Fruit fly (Drosophila melanogaster) whole organism, embryonic: ENCODE measurements around the gene Phyhd1.

Experiments
- Adf1 ChIP-seq: fragments of 200-800 bp; sonication (Bioruptor generic); IDR thresholded peaks from 2 replicates; pipeline ENCODE4 v1.3.6; 2022; ENCODE audit warnings: missing biosample characterization, missing genetic modification characterization
- Atf-2 ChIP-seq: fragments of 200-800 bp; sonication (Bioruptor generic); optimal IDR thresholded peaks from 2 replicates; lab custom pipeline; 2016; ENCODE audit warnings: missing biosample characterization, missing genetic modification characterization
- CG10147 ChIP-seq: fragments of 200-800 bp; sonication (Bioruptor generic); optimal IDR thresholded peaks from 2 replicates; lab custom pipeline; 2019; ENCODE audit warnings: missing biosample characterization, mild to moderate bottlenecking, missing genetic modification characterization, moderate library complexity
- CG11696 ChIP-seq: fragments of 200-800 bp; sonication (Bioruptor generic); IDR thresholded peaks from 2 replicates; pipeline ENCODE4 v1.3.6; 2022; ENCODE audit warnings: missing biosample characterization, missing genetic modification characterization
- CG12299 ChIP-seq: fragments of 200-800 bp; sonication (Bioruptor generic); optimal IDR thresholded peaks from 2 replicates; lab custom pipeline; 2018; ENCODE audit warnings: missing biosample characterization, mild to moderate bottlenecking, missing genetic modification characterization
- CG13775 ChIP-seq: fragments of 200-800 bp; sonication (Bioruptor generic); optimal IDR thresholded peaks from 3 replicates; lab custom pipeline; 2017; ENCODE audit warnings: missing biosample characterization, mild to moderate bottlenecking, missing genetic modification characterization
- CG14050 ChIP-seq: fragments of 200-800 bp; sonication (Bioruptor generic); IDR thresholded peaks from 3 replicates; pipeline ENCODE4 v1.3.6; 2022; ENCODE audit warnings: missing biosample characterization, missing genetic modification characterization
- CG14965 ChIP-seq: fragments of 200-800 bp; sonication (Bioruptor generic); optimal IDR thresholded peaks from 2 replicates; lab custom pipeline; 2016; ENCODE audit warnings: missing biosample characterization, missing genetic modification characterization, borderline replicate concordance
- CG15696 ChIP-seq: fragments of 200-800 bp; sonication (Bioruptor generic); optimal IDR thresholded peaks from 2 replicates; lab custom pipeline; 2019; ENCODE audit warnings: missing biosample characterization, mild to moderate bottlenecking, missing genetic modification characterization, moderate library complexity
- CG30431 ChIP-seq: fragments of 200-800 bp; sonication (Bioruptor generic); optimal IDR thresholded peaks from 2 replicates; lab custom pipeline; 2017; ENCODE audit warnings: missing biosample characterization, missing genetic modification characterization
- CG3065 ChIP-seq: fragments of 200-800 bp; sonication (Bioruptor generic); optimal IDR thresholded peaks from 2 replicates; lab custom pipeline; 2016; ENCODE audit warnings: missing biosample characterization, missing genetic modification characterization
- CG3163 ChIP-seq: fragments of 200-800 bp; sonication (Bioruptor generic); optimal IDR thresholded peaks from 3 replicates; lab custom pipeline; 2016; ENCODE audit warnings: missing biosample characterization, missing genetic modification characterization
- CG33213 ChIP-seq: fragments of 200-800 bp; sonication (Bioruptor generic); optimal IDR thresholded peaks from 3 replicates; lab custom pipeline; 2016; ENCODE audit warnings: missing biosample characterization, missing genetic modification characterization
- CG34376 ChIP-seq: fragments of 200-800 bp; sonication (Bioruptor generic); optimal IDR thresholded peaks from 2 replicates; lab custom pipeline; 2018; ENCODE audit warnings: missing biosample characterization, mild to moderate bottlenecking, missing genetic modification characterization
- CG4617 ChIP-seq: fragments of 200-800 bp; sonication (Bioruptor generic); optimal IDR thresholded peaks from 3 replicates; lab custom pipeline; 2016; ENCODE audit warnings: missing biosample characterization, missing genetic modification characterization, borderline replicate concordance
- CG4820 ChIP-seq: fragments of 200-800 bp; sonication (Bioruptor generic); optimal IDR thresholded peaks from 3 replicates; lab custom pipeline; 2016; ENCODE audit warnings: missing biosample characterization, missing genetic modification characterization
- CG6175 ChIP-seq: fragments of 200-800 bp; sonication (Bioruptor generic); IDR thresholded peaks from 3 replicates; pipeline ENCODE4 v1.3.6; 2022; ENCODE audit warnings: missing biosample characterization, missing genetic modification characterization
- CG6765 ChIP-seq: fragments of 200-800 bp; sonication (Bioruptor generic); optimal IDR thresholded peaks from 3 replicates; lab custom pipeline; 2017; ENCODE audit warnings: missing biosample characterization, mild to moderate bottlenecking, missing genetic modification characterization
- CG6791 ChIP-seq: fragments of 200-800 bp; sonication (Bioruptor generic); IDR thresholded peaks from 3 replicates; pipeline ENCODE4 v1.3.6; 2022; ENCODE audit warnings: missing biosample characterization, missing genetic modification characterization; ENCODE audit not compliant: partially characterized antibody
- CG7963 ChIP-seq: fragments of 200-800 bp; sonication (Bioruptor generic); IDR thresholded peaks from 3 replicates; pipeline ENCODE4 v1.3.6; 2022; ENCODE audit warnings: missing biosample characterization, missing genetic modification characterization; ENCODE audit not compliant: partially characterized antibody
- CG9727 ChIP-seq: fragments of 200-800 bp; sonication (Bioruptor generic); optimal IDR thresholded peaks from 3 replicates; lab custom pipeline; 2017; ENCODE audit warnings: missing biosample characterization, mild to moderate bottlenecking, missing genetic modification characterization
- D19B ChIP-seq: fragments of 200-800 bp; sonication (Bioruptor generic); optimal IDR thresholded peaks from 2 replicates; lab custom pipeline; 2017; ENCODE audit warnings: missing biosample characterization, mild to moderate bottlenecking, missing genetic modification characterization
- Dad ChIP-seq: fragments of 200-800 bp; sonication (Bioruptor generic); optimal IDR thresholded peaks from 3 replicates; lab custom pipeline; 2016; ENCODE audit warnings: missing biosample characterization, missing genetic modification characterization
- Dp ChIP-seq: fragments of 200-800 bp; sonication (Bioruptor generic); optimal IDR thresholded peaks from 2 replicates; lab custom pipeline; 2018; ENCODE audit warnings: missing biosample characterization, mild to moderate bottlenecking, missing genetic modification characterization, moderate library complexity
- Gug ChIP-seq: fragments of 200-800 bp; sonication (Bioruptor generic); IDR thresholded peaks from 4 replicates; pipeline ENCODE4 v1.3.6; 2022; ENCODE audit warnings: missing biosample characterization, missing genetic modification characterization
- Max ChIP-seq: fragments of 200-800 bp; sonication (Bioruptor generic); optimal IDR thresholded peaks from 2 replicates; lab custom pipeline; 2016; ENCODE audit warnings: missing biosample characterization, mild to moderate bottlenecking, missing genetic modification characterization
- Nf-YA ChIP-seq: fragments of 200-800 bp; sonication (Bioruptor generic); IDR thresholded peaks from 2 replicates; pipeline ENCODE4 v1.3.6; 2022; ENCODE audit warnings: missing biosample characterization, missing genetic modification characterization
- Sox102F ChIP-seq: fragments of 200-800 bp; sonication (Bioruptor generic); optimal IDR thresholded peaks from 2 replicates; lab custom pipeline; 2018; ENCODE audit warnings: missing biosample characterization, mild to moderate bottlenecking, missing genetic modification characterization, moderate library complexity
- Sry-β ChIP-seq: fragments of 200-800 bp; sonication (Bioruptor generic); optimal IDR thresholded peaks from 2 replicates; lab custom pipeline; 2018; ENCODE audit warnings: missing biosample characterization, mild to moderate bottlenecking, missing genetic modification characterization, moderate library complexity
- Xbp1 ChIP-seq: fragments of 200-800 bp; sonication (Bioruptor generic); optimal IDR thresholded peaks from 3 replicates; lab custom pipeline; 2016; ENCODE audit warnings: missing biosample characterization, mild to moderate bottlenecking, missing genetic modification characterization
- abd-A ChIP-seq: fragments of 200-800 bp; sonication (Bioruptor generic); optimal IDR thresholded peaks from 3 replicates; lab custom pipeline; 2019; ENCODE audit warnings: missing biosample characterization, mild to moderate bottlenecking, missing genetic modification characterization, moderate library complexity
- al ChIP-seq: fragments of 200-800 bp; sonication (Bioruptor generic); IDR thresholded peaks from 2 replicates; pipeline ENCODE4 v1.3.6; 2022; ENCODE audit warnings: missing biosample characterization, missing genetic modification characterization
- ase ChIP-seq: fragments of 200-800 bp; sonication (Bioruptor generic); IDR thresholded peaks from 3 replicates; pipeline ENCODE4 v1.3.6; 2022; ENCODE audit warnings: missing biosample characterization, missing genetic modification characterization
- az2 ChIP-seq: fragments of 200-800 bp; sonication (Bioruptor generic); optimal IDR thresholded peaks from 3 replicates; lab custom pipeline; 2016; ENCODE audit warnings: missing biosample characterization, missing genetic modification characterization
- cwo ChIP-seq: fragments of 200-800 bp; sonication (Bioruptor generic); optimal IDR thresholded peaks from 3 replicates; lab custom pipeline; 2017; ENCODE audit warnings: missing biosample characterization, missing genetic modification characterization, mild to moderate bottlenecking, moderate library complexity, missing genetic modification reagents
- da ChIP-seq: fragments of 200-800 bp; sonication (Bioruptor generic); optimal IDR thresholded peaks from 2 replicates; lab custom pipeline; 2016; ENCODE audit warnings: missing biosample characterization, missing genetic modification characterization
- danr ChIP-seq: fragments of 200-800 bp; sonication (Bioruptor generic); IDR thresholded peaks from 2 replicates; pipeline ENCODE4 v1.3.6; 2022; ENCODE audit warnings: missing biosample characterization, missing genetic modification characterization
- dati ChIP-seq: fragments of 200-800 bp; sonication (Bioruptor generic); IDR thresholded peaks from 2 replicates; pipeline ENCODE4 v1.3.6; 2022; ENCODE audit warnings: missing biosample characterization, missing genetic modification characterization
- dm ChIP-seq: fragments of 200-800 bp; sonication (Bioruptor generic); optimal IDR thresholded peaks from 3 replicates; lab custom pipeline; 2016; ENCODE audit warnings: missing biosample characterization, missing genetic modification characterization
- hkb ChIP-seq, 2 experiments: fragments of 200-800 bp in 1 of 2; fragments of >200 bp in 1 of 2; sonication (Bioruptor generic) in 1 of 2; IDR thresholded peaks in 1 of 2; optimal IDR thresholded peaks in 1 of 2; 2 replicates each; pipeline versions ENCODE4 v1.3.6 to Lab custom; 2017 to 2022; ENCODE audit warnings: missing biosample characterization in 1 of 2, missing genetic modification characterization in 1 of 2
- lola ChIP-seq, 3 experiments: fragments of >200 bp in 2 of 3; fragments of 200-800 bp in 1 of 3; sonication (Bioruptor generic) in 1 of 3; optimal IDR thresholded peaks; 2 replicates each; lab custom pipeline; 2017 to 2019; ENCODE audit warnings: missing biosample characterization in 3 of 3, missing genetic modification characterization in 3 of 3, mild to moderate bottlenecking in 1 of 3, moderate library complexity in 1 of 3
- ro ChIP-seq: fragments of 200-800 bp; sonication (Bioruptor generic); IDR thresholded peaks from 2 replicates; pipeline ENCODE4 v1.3.6; 2022; ENCODE audit warnings: missing biosample characterization, missing genetic modification characterization
- sd ChIP-seq: fragments of 200-800 bp; sonication (Bioruptor generic); optimal IDR thresholded peaks from 3 replicates; lab custom pipeline; 2018; ENCODE audit warnings: missing biosample characterization, mild to moderate bottlenecking, missing genetic modification characterization, moderate library complexity
- shn ChIP-seq: fragments of 200-800 bp; sonication (Bioruptor generic); optimal IDR thresholded peaks from 3 replicates; lab custom pipeline; 2016; ENCODE audit warnings: missing biosample characterization, missing genetic modification characterization
- sima ChIP-seq: fragments of 200-800 bp; sonication (Bioruptor generic); optimal IDR thresholded peaks from 2 replicates; lab custom pipeline; 2016; ENCODE audit warnings: missing biosample characterization, missing genetic modification characterization
- tgo ChIP-seq: fragments of 200-800 bp; sonication (Bioruptor generic); IDR thresholded peaks from 3 replicates; pipeline ENCODE4 v1.3.6; 2022; ENCODE audit warnings: missing biosample characterization, missing genetic modification characterization
- trem ChIP-seq: fragments of 200-800 bp; optimal IDR thresholded peaks from 3 replicates; lab custom pipeline; 2019; ENCODE audit warnings: missing biosample characterization, mild to moderate bottlenecking, missing genetic modification characterization, moderate library complexity
- wdn ChIP-seq: fragments of 200-800 bp; sonication (Bioruptor generic); IDR thresholded peaks from 2 replicates; pipeline ENCODE4 v1.3.6; 2022; ENCODE audit warnings: missing biosample characterization, missing genetic modification characterization
- wek ChIP-seq: fragments of 200-800 bp; sonication (Bioruptor generic); optimal IDR thresholded peaks from 3 replicates; lab custom pipeline; 2018; ENCODE audit warnings: missing biosample characterization, mild to moderate bottlenecking, missing genetic modification characterization, moderate library complexity

Gene Phyhd1

DNA sequence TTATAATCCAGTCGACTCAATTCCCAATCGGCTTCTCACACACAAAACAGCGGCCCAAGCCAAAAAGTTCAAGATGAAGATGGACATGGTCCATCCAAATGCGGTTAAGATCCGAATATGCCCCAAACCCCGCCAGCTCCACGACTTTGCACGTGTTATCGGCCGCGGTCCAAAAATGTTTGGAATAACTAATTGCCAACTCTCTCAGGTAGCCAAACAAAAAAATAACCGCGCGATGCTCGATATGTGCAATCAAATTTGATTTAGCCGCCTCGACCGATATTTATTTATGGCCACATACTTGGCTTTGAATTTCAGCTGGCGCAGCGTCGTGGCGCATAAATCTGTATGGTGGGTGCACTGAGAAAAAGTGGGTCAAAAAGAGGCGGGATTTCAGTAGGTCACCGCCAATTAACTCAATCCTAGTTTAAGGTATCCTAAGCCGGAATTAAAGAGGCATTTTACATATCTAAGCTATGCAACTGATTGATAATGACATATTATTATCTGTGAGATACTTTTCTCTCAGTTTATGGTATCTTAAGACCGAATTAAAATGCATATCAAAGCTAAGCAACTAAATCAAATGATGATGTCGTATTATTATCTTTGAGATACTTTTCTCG is 32.1 kb downstream of the Phyhd1 start (continued):
- TF ChIP-seq Sry-β (GFP tag; lab: Kevin White, UChicago) (no peak), CG12299 (tag; lab: Kevin White, UChicago) (no peak), al (GFP tag; lab: Robert Waterston, UW) (no peak), D19B (GFP tag; lab: Kevin White, UChicago) (no peak), trem (tag; lab: Kevin White, UChicago) (no peak), da (GFP tag; lab: Kevin White, UChicago) (no peak), az2 (peak; percentile 51), Adf1 (GFP tag; lab: Robert Waterston, UW) (no peak), CG4617 (no peak), CG15696 (tag; lab: Kevin White, UChicago) (no peak), CG6765 (GFP tag; lab: Kevin White, UChicago) (no peak), Xbp1 (GFP tag; lab: Kevin White, UChicago) (peak; percentile 63), CG11696 (GFP tag; lab: Robert Waterston, UW) (no peak), CG34376 (GFP tag; lab: Kevin White, UChicago) (no peak), CG6175 (GFP tag; lab: Robert Waterston, UW) (no peak), wek (GFP tag; lab: Kevin White, UChicago) (no peak), Gug (GFP tag; lab: Robert Waterston, UW) (peak; percentile 41; the same call in 2 of the 4 replicates), CG9727 (GFP tag; lab: Kevin White, UChicago) (peak; percentile 17), CG13775 (GFP tag; lab: Kevin White, UChicago) (peak; percentile 34), CG3163 (GFP tag; lab: Kevin White, UChicago) (no peak), shn (GFP tag; lab: Kevin White, UChicago) (peak; percentile 36), CG14965 (GFP tag; lab: Kevin White, UChicago) (no peak), Dp (no peak), Atf-2 (GFP tag; lab: Kevin White, UChicago) (peak; percentile 47), CG33213 (GFP tag; lab: Kevin White, UChicago) (no peak), hkb (optimal IDR thresholded peaks at IDR 0.05; lab: Kevin White, UChicago) (no peak), hkb (GFP tag; IDR thresholded peaks at IDR 0.05; lab: Robert Waterston, UW) (peak; percentile 70), Nf-YA (GFP tag; lab: Robert Waterston, UW) (no peak; the same call in 1 of the 2 replicates), tgo (GFP tag; lab: Robert Waterston, UW) (peak; percentile 62; the same call in 2 of the 3 replicates), CG6791 (no peak), CG7963 (GFP tag; lab: Robert Waterston, UW) (no peak), sima (GFP tag; lab: Kevin White, UChicago) (no peak), CG3065 (no peak), dati (GFP tag; lab: Robert Waterston, UW) (no peak), sd (tag; lab: Kevin White, UChicago) (peak; percentile 73), CG4820 (GFP tag; lab: Kevin White, UChicago) (peak; percentile 37), dm (GFP tag; lab: Kevin White, UChicago) (no peak), cwo (GFP tag; lab: Kevin White, UChicago) (no peak), abd-A (tag; lab: Kevin White, UChicago) (peak; percentile 58), CG10147 (GFP tag; lab: Kevin White, UChicago) (no peak), danr (GFP tag; lab: Robert Waterston, UW) (0 out of 2 replicates have a peak, but pooled peaks have one; percentile 42), wdn (no peak), Sox102F (GFP tag; lab: Kevin White, UChicago) (peak; percentile 76), CG14050 (GFP tag; lab: Robert Waterston, UW) (peak; percentile 54; the same call in 2 of the 3 replicates), Dad (peak; percentile 35), lola (GFP tag; optimal IDR thresholded peaks at IDR 0.05; lab: Kevin White, UChicago) (no peak), ro (GFP tag; lab: Robert Waterston, UW) (no peak), CG30431 (peak; percentile 45), Max (GFP tag; lab: Kevin White, UChicago) (no peak), ase (GFP tag; lab: Robert Waterston, UW) (peak; percentile 67; the same call in 2 of the 3 replicates)
